Worm (Caenorhabditis elegans) whole organism, L2 larva: ENCODE measurements around the gene fbxa-128.

ENCODE experiments used
- ama-1 ChIP-seq: fragments of 150-350 bp; optimal IDR thresholded peaks from 2 replicates; lab custom pipeline; 2018; ENCODE audit warnings: inconsistent platforms
- elt-3 ChIP-seq: sonication (generic microtip); optimal IDR thresholded peaks from 2 replicates; lab custom pipeline; 2017; ENCODE audit warnings: missing biosample characterization, missing genetic modification characterization
- nhr-11 ChIP-seq: fragments of 150-350 bp; optimal IDR thresholded peaks from 2 replicates; lab custom pipeline; 2014; ENCODE audit warnings: missing biosample characterization, missing genetic modification characterization
- nhr-23 ChIP-seq: fragments of 150-350 bp; optimal IDR thresholded peaks from 2 replicates; lab custom pipeline; 2014; ENCODE audit warnings: missing biosample characterization, missing genetic modification reagents, missing genetic modification characterization
- nhr-237 ChIP-seq: fragments of 150-350 bp; optimal IDR thresholded peaks from 2 replicates; lab custom pipeline; 2014; ENCODE audit warnings: missing biosample characterization, missing genetic modification characterization
- sem-4 ChIP-seq: fragments of 150-350 bp; optimal IDR thresholded peaks from 2 replicates; lab custom pipeline; 2014; ENCODE audit warnings: missing biosample characterization, missing genetic modification reagents, missing genetic modification characterization
- skn-1 ChIP-seq: sonication (generic microtip); optimal IDR thresholded peaks from 2 replicates; lab custom pipeline; 2017; ENCODE audit warnings: missing biosample characterization, missing genetic modification characterization
- zag-1 ChIP-seq: fragments of 150-350 bp; optimal IDR thresholded peaks from 2 replicates; lab custom pipeline; 2014; ENCODE audit warnings: missing biosample characterization, missing genetic modification characterization

ce11 chrIII:11129363-11129762 is 9.6 kb downstream of the fbxa-128 start:
- no peak for TF ChIP-seq zag-1
- TF ChIP-seq elt-3 (tag; lab: Kevin White, UChicago) = no peak
- TF ChIP-seq skn-1 (tag; lab: Kevin White, UChicago) = no peak
- TF ChIP-seq nhr-23 (tag; lab: Kevin White, UChicago) = no peak
- TF ChIP-seq nhr-11 = no peak
- TF ChIP-seq ama-1 = no peak
- no peak for TF ChIP-seq sem-4 (tag; lab: Kevin White, UChicago)
- no peak for TF ChIP-seq nhr-237 (tag; lab: Kevin White, UChicago)
